3 fruit fly cellular contexts compared by ENCODE assay signal in genomic region chr3L:2581857-2582256, dm6.
A peak's percentile ranks its signal among the peaks of the same experiment; 100 is the strongest.
TF ChIP-seq lines count a peak whose summit lies in the region.

No protein-coding gene starts in this region.

- TF ChIP-seq CTCF in whole organism, embryonic (GFP tag; optimal IDR thresholded peaks at IDR 0.05; lab: Kevin White, UChicago), result no peak

TF ChIP-seq in whole organism, embryonic, 481 proteins besides CTCF, POLR2A, EP300 and RAD21 (continues in another document):
- no peak for TF ChIP-seq pzg (GFP tag; optimal IDR thresholded peaks at IDR 0.05; lab: Kevin White, UChicago)
- no peak for TF ChIP-seq Doc2 (GFP tag; IDR thresholded peaks at IDR 0.05; lab: Robert Waterston, UW)
- TF ChIP-seq CG9215 (GFP tag; IDR thresholded peaks at IDR 0.05; lab: Robert Waterston, UW), result peak; percentile 30; the same call in 1 of the 2 replicates
- no peak for TF ChIP-seq Six4 (GFP tag; optimal IDR thresholded peaks at IDR 0.05; lab: Kevin White, UChicago)
- TF ChIP-seq CG17359 (tag; optimal IDR thresholded peaks at IDR 0.05; lab: Kevin White, UChicago), result peak; percentile 3
- no peak for TF ChIP-seq ken (GFP tag; IDR thresholded peaks at IDR 0.05; lab: Robert Waterston, UW)
- TF ChIP-seq MESR4 (GFP tag; optimal IDR thresholded peaks at IDR 0.05; lab: Kevin White, UChicago), result no peak
- peak; percentile 32 for TF ChIP-seq gem (tag; optimal IDR thresholded peaks at IDR 0.05; lab: Kevin White, UChicago)
- TF ChIP-seq PHDP (tag; optimal IDR thresholded peaks at IDR 0.05; lab: Kevin White, UChicago), result peak; percentile 4
- TF ChIP-seq Pdp1 (GFP tag; optimal IDR thresholded peaks at IDR 0.05; lab: Kevin White, UChicago), result no peak
- no peak for TF ChIP-seq luna (GFP tag; optimal IDR thresholded peaks at IDR 0.05; lab: Kevin White, UChicago)
- TF ChIP-seq NK7.1 (GFP tag; optimal IDR thresholded peaks at IDR 0.05; lab: Kevin White, UChicago), result no peak
- no peak for TF ChIP-seq CG5953 (GFP tag; IDR thresholded peaks at IDR 0.05; lab: Robert Waterston, UW)
- no peak for TF ChIP-seq HLH54F (GFP tag; optimal IDR thresholded peaks at IDR 0.05; lab: Kevin White, UChicago)
- no peak for TF ChIP-seq CG8359 (GFP tag; optimal IDR thresholded peaks at IDR 0.05; lab: Kevin White, UChicago; ENCODE audit: borderline replicate concordance)
- TF ChIP-seq row (GFP tag; IDR thresholded peaks at IDR 0.05; lab: Robert Waterston, UW), result peak; percentile 32
- TF ChIP-seq CG1233 (GFP tag; optimal IDR thresholded peaks at IDR 0.05; lab: Kevin White, UChicago), result no peak
- TF ChIP-seq Awh (GFP tag; IDR thresholded peaks at IDR 0.05; lab: Robert Waterston, UW), result peak; percentile 49
- TF ChIP-seq Hmx (GFP tag; optimal IDR thresholded peaks at IDR 0.05; lab: Kevin White, UChicago), result no peak
- no peak for TF ChIP-seq pan (optimal IDR thresholded peaks at IDR 0.05; lab: Kevin White, UChicago)
- peak in 1 of 2 experiments; percentile 66 for TF ChIP-seq pan (GFP tag; optimal IDR thresholded peaks at IDR 0.05 in 1 of 2, IDR thresholded peaks at IDR 0.05 in 1 of 2)
- TF ChIP-seq grau (tag; optimal IDR thresholded peaks at IDR 0.05; lab: Kevin White, UChicago), result peak; percentile 93
- TF ChIP-seq nmo (GFP tag; optimal IDR thresholded peaks at IDR 0.05; lab: Kevin White, UChicago), result no peak
- no peak for TF ChIP-seq Nf-YC (tag; optimal IDR thresholded peaks at IDR 0.05; lab: Kevin White, UChicago)
- no peak for TF ChIP-seq Deaf1 (tag; optimal IDR thresholded peaks at IDR 0.05; lab: Kevin White, UChicago)
- peak in 1 of 2 experiments; percentile 4 for TF ChIP-seq Eip74EF (GFP tag; optimal IDR thresholded peaks at IDR 0.05; lab: Kevin White, UChicago)
- peak; percentile 47 for TF ChIP-seq Atf6 (GFP tag; IDR thresholded peaks at IDR 0.05; lab: Robert Waterston, UW)
- no peak for TF ChIP-seq Dp (GFP tag; optimal IDR thresholded peaks at IDR 0.05; lab: Kevin White, UChicago)
- TF ChIP-seq ap (GFP tag; IDR thresholded peaks at IDR 0.05; lab: Robert Waterston, UW), result no peak
- TF ChIP-seq peb (GFP tag; IDR thresholded peaks at IDR 0.05; lab: Robert Waterston, UW), result no peak
- peak; percentile 47; the same call in 1 of the 2 replicates for TF ChIP-seq CG32772 (GFP tag; IDR thresholded peaks at IDR 0.05; lab: Robert Waterston, UW)

TF ChIP-seq in whole organism, prepupa, 60 proteins besides CTCF, POLR2A, EP300 and RAD21:
- TF ChIP-seq eg (GFP tag; IDR thresholded peaks at IDR 0.05; lab: Robert Waterston, UW), result peak; percentile 77
- no peak for TF ChIP-seq CG11902 (GFP tag; optimal IDR thresholded peaks at IDR 0.05; lab: Kevin White, UChicago)
- peak; percentile 26; the same call in 1 of the 3 replicates for TF ChIP-seq CG8119 (GFP tag; IDR thresholded peaks at IDR 0.05; lab: Robert Waterston, UW)
- TF ChIP-seq Hr38 (GFP tag; optimal IDR thresholded peaks at IDR 0.05; lab: Kevin White, UChicago), result no peak
- TF ChIP-seq CG6854 (GFP tag; optimal IDR thresholded peaks at IDR 0.05; lab: Kevin White, UChicago), result no peak
- TF ChIP-seq Gug (GFP tag; IDR thresholded peaks at IDR 0.05; lab: Robert Waterston, UW), result no peak
- TF ChIP-seq CG4318 (GFP tag; optimal IDR thresholded peaks at IDR 0.05; lab: Kevin White, UChicago), result peak; percentile 24
- TF ChIP-seq CG15336 (GFP tag; IDR thresholded peaks at IDR 0.05; lab: Robert Waterston, UW), result peak; percentile 71
- TF ChIP-seq OdsH (GFP tag; optimal IDR thresholded peaks at IDR 0.05; lab: Kevin White, UChicago), result no peak
- no peak for TF ChIP-seq CG8319 (GFP tag; optimal IDR thresholded peaks at IDR 0.05; lab: Kevin White, UChicago)
- TF ChIP-seq CG6163 (GFP tag; IDR thresholded peaks at IDR 0.05; lab: Robert Waterston, UW), result no peak
- no peak for TF ChIP-seq Eip75B (GFP tag; optimal IDR thresholded peaks at IDR 0.05; lab: Kevin White, UChicago)
- TF ChIP-seq spab (GFP tag; optimal IDR thresholded peaks at IDR 0.05; lab: Kevin White, UChicago), result no peak
- TF ChIP-seq Lpt (GFP tag; optimal IDR thresholded peaks at IDR 0.05; lab: Kevin White, UChicago), result no peak
- no peak for TF ChIP-seq CG3032 (tag; optimal IDR thresholded peaks at IDR 0.05; lab: Kevin White, UChicago)
- TF ChIP-seq fd59A (GFP tag; optimal IDR thresholded peaks at IDR 0.05; lab: Kevin White, UChicago), result no peak
- peak; percentile 71 for TF ChIP-seq Eip78C (GFP tag; lab: Kevin White, UChicago)
- TF ChIP-seq CG6808 (GFP tag; optimal IDR thresholded peaks at IDR 0.05; lab: Kevin White, UChicago), result no peak
- no peak for TF ChIP-seq ss (GFP tag; optimal IDR thresholded peaks at IDR 0.05; lab: Kevin White, UChicago)
- no peak for TF ChIP-seq CG11762 (GFP tag; optimal IDR thresholded peaks at IDR 0.05; lab: Kevin White, UChicago; ENCODE audit: insufficient read depth)
- no peak for TF ChIP-seq CG16779 (tag; optimal IDR thresholded peaks at IDR 0.05; lab: Kevin White, UChicago)
- no peak for TF ChIP-seq salr (GFP tag; optimal IDR thresholded peaks at IDR 0.05; lab: Kevin White, UChicago)

TF ChIP-seq in whole organism, pupa, 21 proteins besides CTCF, POLR2A, EP300 and RAD21:
- TF ChIP-seq CG17806 (tag; optimal IDR thresholded peaks at IDR 0.05; lab: Kevin White, UChicago), result peak; percentile 9
- peak; percentile 11 for TF ChIP-seq CG32121 (GFP tag; IDR thresholded peaks at IDR 0.05; lab: Robert Waterston, UW)
- no peak for TF ChIP-seq rn (GFP tag; IDR thresholded peaks at IDR 0.05; lab: Robert Waterston, UW)
TF ChIP-seq in whole organism, pupa: peak in this region for 2.

Comparison
In these comparisons a context has a peak if more than half of its experiments do, and no peak if none do; other contexts are left out.
1. Of the 7 proteins assayed by ChIP-seq in both whole organism, embryonic and whole organism, prepupa: peak only in whole organism, embryonic: CG6854 and Gug; only in whole organism, prepupa: none; in both: none; in neither: 5.